Fruit fly (Drosophila melanogaster): ENCODE measurements around the gene CCT2.

The CCT2 gene

DNA sequence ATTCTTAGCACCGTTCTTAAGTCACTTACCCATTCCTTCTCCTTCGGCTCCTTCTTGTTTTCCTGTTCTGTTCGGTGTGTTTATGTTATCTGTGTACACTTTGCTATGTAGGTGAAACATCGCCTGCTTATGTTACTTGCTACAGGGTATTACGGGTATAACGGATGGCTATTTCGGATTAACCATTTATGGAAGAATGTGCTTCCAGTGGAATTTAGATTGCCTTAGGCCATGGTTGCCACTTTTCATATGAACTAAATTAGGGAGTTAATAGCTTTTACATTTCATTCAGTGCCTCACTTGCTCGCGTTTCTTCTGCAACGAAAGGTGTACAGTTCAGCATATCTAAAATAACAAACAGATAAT lies 40.9 kb upstream of the CCT2 start (continued):
- no peak for TF ChIP-seq sim (GFP tag; IDR thresholded peaks at IDR 0.05)
- peak; percentile 49 for TF ChIP-seq Sox102F (GFP tag; optimal IDR thresholded peaks at IDR 0.05)
- TF ChIP-seq CoRest (tag; optimal IDR thresholded peaks at IDR 0.05) = peak; percentile 35
- TF ChIP-seq gfzf (GFP tag; optimal IDR thresholded peaks at IDR 0.05) = no peak
- TF ChIP-seq wek (GFP tag; optimal IDR thresholded peaks at IDR 0.05) = no peak
- no peak for TF ChIP-seq CG33213 (GFP tag; optimal IDR thresholded peaks at IDR 0.05)
- no peak for TF ChIP-seq CG11398 (GFP tag; optimal IDR thresholded peaks at IDR 0.05)
- TF ChIP-seq CHES-1-like (GFP tag; optimal IDR thresholded peaks at IDR 0.05) = no peak
- no peak for TF ChIP-seq CG7745 (tag; optimal IDR thresholded peaks at IDR 0.05)
- no peak for TF ChIP-seq CG2199 (GFP tag; IDR thresholded peaks at IDR 0.05)
- no peak for TF ChIP-seq Hey (tag; optimal IDR thresholded peaks at IDR 0.05)
- no peak for TF ChIP-seq gsb (GFP tag; IDR thresholded peaks at IDR 0.05)
- no peak for TF ChIP-seq CG10654 (GFP tag; optimal IDR thresholded peaks at IDR 0.05)
- TF ChIP-seq CG13894 (tag; optimal IDR thresholded peaks at IDR 0.05) = no peak
- no peak for TF ChIP-seq CTCF (GFP tag; optimal IDR thresholded peaks at IDR 0.05)
- TF ChIP-seq btn (GFP tag; optimal IDR thresholded peaks at IDR 0.05) = no peak
- TF ChIP-seq Deaf1 (tag; optimal IDR thresholded peaks at IDR 0.05) = no peak
- no peak for TF ChIP-seq eyg (GFP tag; optimal IDR thresholded peaks at IDR 0.05)
- no peak for TF ChIP-seq al (GFP tag; IDR thresholded peaks at IDR 0.05)
- no peak for TF ChIP-seq ab (GFP tag; optimal IDR thresholded peaks at IDR 0.05)
- no peak for TF ChIP-seq C15 (GFP tag; IDR thresholded peaks at IDR 0.05)
- TF ChIP-seq cg (GFP tag; optimal IDR thresholded peaks at IDR 0.05) = no peak
- no peak for TF ChIP-seq fru (optimal IDR thresholded peaks at IDR 0.05)
- no peak for TF ChIP-seq CG10462 (GFP tag; optimal IDR thresholded peaks at IDR 0.05)
- no peak for TF ChIP-seq maf-S (GFP tag; optimal IDR thresholded peaks at IDR 0.05)
- TF ChIP-seq ken (GFP tag; IDR thresholded peaks at IDR 0.05) = 0 out of 3 replicates have a peak, but pooled peaks have one; percentile 40
- TF ChIP-seq CG2202 (tag; optimal IDR thresholded peaks at IDR 0.05) = no peak
- TF ChIP-seq wdn (GFP tag; IDR thresholded peaks at IDR 0.05) = no peak
- TF ChIP-seq Tbp (GFP tag; optimal IDR thresholded peaks at IDR 0.05) = no peak
- no peak for TF ChIP-seq sd (tag; optimal IDR thresholded peaks at IDR 0.05)
- no peak for TF ChIP-seq Taf1 (GFP tag; IDR thresholded peaks at IDR 0.05)
- no peak for TF ChIP-seq CG3847 (GFP tag; IDR thresholded peaks at IDR 0.05)
- TF ChIP-seq HmgD (GFP tag; optimal IDR thresholded peaks at IDR 0.05) = no peak
- TF ChIP-seq CG16779 (GFP tag; IDR thresholded peaks at IDR 0.05) = no peak
- no peak for TF ChIP-seq CG4854 (GFP tag; optimal IDR thresholded peaks at IDR 0.05)
- TF ChIP-seq da (GFP tag; optimal IDR thresholded peaks at IDR 0.05) = no peak
- no peak for TF ChIP-seq CG10209 (GFP tag; optimal IDR thresholded peaks at IDR 0.05)
- peak; percentile 20 for TF ChIP-seq CG30403 (GFP tag; optimal IDR thresholded peaks at IDR 0.05)
- no peak; the same call in 1 of the 2 replicates for TF ChIP-seq CG6689 (GFP tag; IDR thresholded peaks at IDR 0.05)
- no peak for TF ChIP-seq peb (GFP tag; IDR thresholded peaks at IDR 0.05)
- no peak for TF ChIP-seq H15 (GFP tag; IDR thresholded peaks at IDR 0.05)
- no peak for TF ChIP-seq MTF-1 (GFP tag; optimal IDR thresholded peaks at IDR 0.05; ENCODE audit: borderline replicate concordance)
- TF ChIP-seq CG31388 (GFP tag; optimal IDR thresholded peaks at IDR 0.05) = no peak
- TF ChIP-seq Myb (GFP tag; optimal IDR thresholded peaks at IDR 0.05) = no peak
- TF ChIP-seq so (GFP tag; IDR thresholded peaks at IDR 0.05) = no peak
- TF ChIP-seq YL-1 (GFP tag; optimal IDR thresholded peaks at IDR 0.05) = no peak
- TF ChIP-seq trem (tag; optimal IDR thresholded peaks at IDR 0.05) = no peak
- no peak for TF ChIP-seq CG4404 (GFP tag; IDR thresholded peaks at IDR 0.05)
- TF ChIP-seq CG32532 (GFP tag; IDR thresholded peaks at IDR 0.05) = no peak
- no peak for TF ChIP-seq Neu2 (GFP tag; optimal IDR thresholded peaks at IDR 0.05; ENCODE audit: borderline replicate concordance)
- TF ChIP-seq lab (GFP tag; optimal IDR thresholded peaks at IDR 0.05) = no peak
- TF ChIP-seq CG1603 (tag; optimal IDR thresholded peaks at IDR 0.05) = peak; percentile 70
- no peak for TF ChIP-seq CG11696 (GFP tag; IDR thresholded peaks at IDR 0.05)
- TF ChIP-seq CG5180 (GFP tag; optimal IDR thresholded peaks at IDR 0.05) = no peak
- no peak for TF ChIP-seq h (optimal IDR thresholded peaks at IDR 0.05)
